Fruit fly (Drosophila melanogaster) whole organism, adult: ENCODE results near the gene CG8260.

Source experiments
- CG12768 ChIP-seq: fragments of 200-800 bp; sonication (Bioruptor generic); optimal IDR thresholded peaks from 2 replicates; lab custom pipeline; 2017; ENCODE audit warnings: missing biosample characterization, missing genetic modification characterization, mild to moderate bottlenecking, moderate library complexity, missing genetic modification reagents
- CG5204 ChIP-seq: fragments of 200-800 bp; sonication (Bioruptor generic); optimal IDR thresholded peaks from 2 replicates; lab custom pipeline; 2016; ENCODE audit warnings: missing biosample characterization, missing genetic modification characterization
- Crg-1 ChIP-seq: fragments of 200-800 bp; sonication (Bioruptor generic); optimal IDR thresholded peaks from 2 replicates; lab custom pipeline; 2016; ENCODE audit warnings: missing biosample characterization, missing genetic modification characterization
- bab1 ChIP-seq: fragments of 200-800 bp; sonication (Bioruptor generic); optimal IDR thresholded peaks from 3 replicates; lab custom pipeline; 2019; ENCODE audit warnings: missing biosample characterization, mild to moderate bottlenecking, missing genetic modification characterization, moderate library complexity
- cic ChIP-seq: fragments of 200-800 bp; sonication (Bioruptor generic); optimal IDR thresholded peaks from 2 replicates; lab custom pipeline; 2017; ENCODE audit warnings: missing biosample characterization, mild to moderate bottlenecking, missing genetic modification characterization, moderate library complexity
- cnc ChIP-seq, 2 experiments: fragments of >200 bp; optimal IDR thresholded peaks; 2 replicates each; lab custom pipeline; 2017
- kay ChIP-seq: fragments of 200-800 bp; sonication (Bioruptor generic); peaks from one replicate; lab custom pipeline; 2016; ENCODE audit warnings: missing biosample characterization, missing genetic modification characterization, borderline replicate concordance
- ovo ChIP-seq: fragments of 200-800 bp; sonication (Bioruptor generic); optimal IDR thresholded peaks from 2 replicates; lab custom pipeline; 2016; ENCODE audit warnings: missing biosample characterization, missing genetic modification characterization

DNA sequence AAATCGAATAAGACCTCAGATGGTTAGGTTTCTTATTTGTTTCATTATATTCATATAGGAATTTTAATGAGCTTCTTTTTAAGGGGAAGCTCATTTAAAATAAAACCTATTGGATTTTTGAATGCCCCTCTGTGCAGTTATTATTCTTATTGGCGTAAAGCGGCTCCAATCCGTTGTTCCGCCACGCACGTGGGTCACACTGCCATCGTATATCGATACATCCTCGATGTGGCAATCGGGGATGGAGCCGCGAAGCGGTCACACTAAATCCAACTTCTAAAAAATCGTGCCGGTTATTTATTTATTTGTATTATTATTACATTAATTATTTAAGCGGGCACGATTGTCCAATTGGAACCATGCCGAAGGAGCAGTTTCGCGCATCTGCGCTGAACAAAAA lies 6.6 kb downstream of the CG8260 start, which contains the start of gene Polr3A:
- TF ChIP-seq ovo (GFP tag; lab: Kevin White, UChicago) (no peak), CG5204 (GFP tag; lab: Kevin White, UChicago) (no peak), cic (GFP tag; lab: Kevin White, UChicago) (no peak), bab1 (GFP tag; lab: Kevin White, UChicago) (peak; percentile 48), cnc (optimal IDR thresholded peaks at IDR 0.05; lab: Kevin White, UChicago) (no peak), Crg-1 (GFP tag; lab: Kevin White, UChicago) (no peak), kay (GFP tag; lab: Kevin White, UChicago) (no peak), CG12768 (GFP tag; lab: Kevin White, UChicago) (no peak)
